Fruit fly (Drosophila melanogaster) whole organism, wandering third instar larva: ENCODE results near the gene Gr33a.

Source experiments
- Abd-B ChIP-seq: fragments of >200 bp; optimal IDR thresholded peaks from 2 replicates; lab custom pipeline; 2017; ENCODE audit warnings: missing biosample characterization, missing genetic modification characterization
- Dif ChIP-seq: fragments of 200-275, 200-300 bp; sonication (Bioruptor generic); optimal IDR thresholded peaks from 2 replicates; lab custom pipeline; 2018; ENCODE audit warnings: missing biosample characterization, missing genetic modification characterization; ENCODE audit not compliant: partially characterized antibody
- Hr78 ChIP-seq: fragments of >200 bp; optimal IDR thresholded peaks from 2 replicates; lab custom pipeline; 2017; ENCODE audit warnings: missing biosample characterization, missing genetic modification characterization
- Jra ChIP-seq: sonication (Bioruptor generic); optimal IDR thresholded peaks from 2 replicates; lab custom pipeline; 2016; ENCODE audit warnings: missing biosample characterization, missing genetic modification characterization
- Mio ChIP-seq: sonication (Bioruptor generic); optimal IDR thresholded peaks from 2 replicates; lab custom pipeline; 2016; ENCODE audit warnings: missing biosample characterization, missing genetic modification characterization
- N ChIP-seq: fragments of >200 bp; optimal IDR thresholded peaks from 2 replicates; lab custom pipeline; 2018; ENCODE audit warnings: missing biosample characterization, missing external identifiers, missing genetic modification characterization
- OdsH ChIP-seq: fragments of 200-800 bp; sonication (Bioruptor generic); optimal IDR thresholded peaks from 2 replicates; lab custom pipeline; 2016; ENCODE audit warnings: missing biosample characterization, mild to moderate bottlenecking, missing genetic modification characterization
- h ChIP-seq: fragments of 200-800 bp; sonication (Bioruptor generic); optimal IDR thresholded peaks from 3 replicates; lab custom pipeline; 2016; ENCODE audit warnings: missing biosample characterization, mild to moderate bottlenecking, missing genetic modification characterization
- jim ChIP-seq: fragments of 175-275, 200-325 bp; sonication (Bioruptor generic); optimal IDR thresholded peaks from 2 replicates; lab custom pipeline; 2016; ENCODE audit warnings: missing biosample characterization, mild to moderate bottlenecking, missing genetic modification characterization
- lola ChIP-seq: fragments of >200 bp; optimal IDR thresholded peaks from 2 replicates; lab custom pipeline; 2017; ENCODE audit warnings: missing biosample characterization, missing genetic modification characterization
- psq ChIP-seq: fragments of 200-800 bp; sonication (Bioruptor generic); optimal IDR thresholded peaks from 3 replicates; lab custom pipeline; 2017; ENCODE audit warnings: missing biosample characterization, mild to moderate bottlenecking, missing genetic modification characterization, moderate library complexity
- usp ChIP-seq: fragments of >200 bp; optimal IDR thresholded peaks from 2 replicates; lab custom pipeline; 2017; ENCODE audit warnings: missing biosample characterization, missing genetic modification characterization

DNA sequence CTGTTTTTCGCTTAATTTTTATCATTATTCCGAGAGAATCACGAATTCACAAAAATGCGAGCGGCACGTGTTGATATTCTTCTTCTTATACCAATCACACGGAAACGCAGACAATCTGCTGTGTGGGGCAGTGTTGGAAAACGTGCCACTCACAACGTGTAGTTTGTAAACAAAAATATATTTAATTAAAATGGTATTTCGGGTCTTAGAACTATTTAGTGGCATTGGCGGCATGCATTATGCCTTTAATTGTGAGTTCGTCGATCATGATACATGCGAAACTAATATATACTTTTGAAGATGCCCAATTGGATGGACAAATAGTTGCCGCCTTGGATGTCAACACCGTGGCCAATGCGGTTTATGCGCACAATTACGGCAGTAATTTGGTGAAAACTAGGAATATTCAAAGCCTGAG is 41.4 kb upstream of the Gr33a start, which contains the start of the genes CG6712 and Mt2:
- TF ChIP-seq Jra (GFP tag; lab: Kevin White, UChicago) (no peak), Abd-B (GFP tag; lab: Kevin White, UChicago) (no peak), usp (GFP tag; lab: Kevin White, UChicago) (no peak), Mio (GFP tag; lab: Kevin White, UChicago) (no peak), psq (GFP tag; lab: Kevin White, UChicago) (no peak), h (GFP tag; lab: Kevin White, UChicago) (no peak), lola (GFP tag; lab: Kevin White, UChicago) (no peak), Hr78 (GFP tag; lab: Kevin White, UChicago) (no peak), Dif (GFP tag; lab: Kevin White, UChicago) (no peak), N (GFP tag; lab: Kevin White, UChicago) (no peak), OdsH (GFP tag; lab: Kevin White, UChicago) (no peak), jim (GFP tag; lab: Kevin White, UChicago) (no peak)
